Fruit fly (Drosophila melanogaster) whole organism, pupa: ENCODE data around the gene Pdp1.

ENCODE experiments used
- CG10348 ChIP-seq: fragments of 200-800 bp; sonication (Bioruptor generic); IDR thresholded peaks from 2 replicates; pipeline ENCODE4 v1.3.6; 2022; ENCODE audit warnings: missing biosample characterization, missing genetic modification characterization
- CG12605 ChIP-seq: fragments of 200-800 bp; sonication (Bioruptor generic); IDR thresholded peaks from 2 replicates; pipeline ENCODE4 v1.3.6; 2022; ENCODE audit warnings: missing biosample characterization, missing genetic modification characterization
- CG13204 ChIP-seq: fragments of 200-800 bp; sonication (Bioruptor generic); optimal IDR thresholded peaks from 2 replicates; lab custom pipeline; 2018; ENCODE audit warnings: missing biosample characterization, mild to moderate bottlenecking, missing genetic modification characterization, moderate library complexity
- CG14655 ChIP-seq: fragments of 200-800 bp; sonication (Bioruptor generic); optimal IDR thresholded peaks from 3 replicates; lab custom pipeline; 2017; ENCODE audit warnings: mild to moderate bottlenecking, missing biosample characterization, missing genetic modification reagents, missing genetic modification characterization
- CG17806 ChIP-seq: fragments of 200-800 bp; sonication (Bioruptor generic); optimal IDR thresholded peaks from 2 replicates; lab custom pipeline; 2018; ENCODE audit warnings: missing biosample characterization, mild to moderate bottlenecking, missing genetic modification characterization, moderate library complexity
- fd96Ca ChIP-seq: fragments of 200-800 bp; sonication (Bioruptor generic); IDR thresholded peaks from 3 replicates; pipeline ENCODE4 v1.3.6; 2022; ENCODE audit warnings: missing biosample characterization, missing genetic modification characterization

dm6 chr3L:7810426-7810825, 56.7 kb downstream of the Pdp1 start:
- TF ChIP-seq fd96Ca (GFP tag; lab: Robert Waterston, UW) (no peak), CG13204 (no peak), CG17806 (tag; lab: Kevin White, UChicago) (no peak), CG10348 (GFP tag; lab: Robert Waterston, UW) (no peak), CG14655 (GFP tag; lab: Kevin White, UChicago) (no peak), CG12605 (GFP tag; lab: Robert Waterston, UW) (no peak)
